Fruit fly (Drosophila melanogaster) Kc167 (cell line): ENCODE measurements around the gene GluRS-m.

Source experiments
- Myc ChIP-seq: fragments of >200 bp; optimal IDR thresholded peaks from 2 replicates; lab custom pipeline; 2017; ENCODE audit warnings: missing external identifiers
- Sin3A ChIP-seq: fragments of >200 bp; optimal IDR thresholded peaks from 2 replicates; lab custom pipeline; 2018; ENCODE audit warnings: missing external identifiers
- h ChIP-seq: fragments of >200 bp; optimal IDR thresholded peaks from 3 replicates; lab custom pipeline; 2018; ENCODE audit warnings: missing external identifiers
- psq ChIP-seq: fragments of >200 bp; optimal IDR thresholded peaks from 2 replicates; lab custom pipeline; 2017; ENCODE audit warnings: missing external identifiers
- ttk ChIP-seq: sonication (Bioruptor generic); optimal IDR thresholded peaks from 2 replicates; lab custom pipeline; 2017; ENCODE audit warnings: missing external identifiers

DNA sequence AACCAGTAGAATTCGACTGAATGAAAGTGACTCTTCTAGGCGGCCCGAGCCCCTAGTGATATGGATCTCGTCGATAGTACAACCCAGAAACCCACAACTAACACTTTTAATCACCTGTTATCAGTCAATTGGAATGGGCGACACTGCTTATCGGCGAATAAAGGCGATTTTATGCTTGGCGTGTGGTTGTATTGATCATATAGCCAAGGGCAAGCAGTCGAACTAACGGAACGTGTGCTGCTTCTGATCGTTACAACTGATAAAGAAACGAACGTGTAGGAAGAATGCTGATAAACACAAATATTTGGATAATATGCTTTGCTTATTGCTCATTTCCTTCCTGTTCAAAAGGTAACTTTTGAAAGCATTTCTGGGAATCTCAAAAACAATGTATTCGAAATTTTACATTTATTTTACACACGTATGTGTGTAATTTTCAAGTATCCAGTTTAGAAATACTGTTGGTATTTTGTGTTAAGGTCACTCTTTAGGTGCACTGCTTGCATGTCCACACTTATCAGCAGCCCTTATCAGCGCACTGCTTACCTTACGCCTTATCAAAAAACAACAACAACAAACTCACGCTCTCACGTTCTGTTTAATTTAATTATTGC, 35.7 kb downstream of the GluRS-m start, which contains the start of gene Agpat4:
- TF ChIP-seq ttk (lab: Kevin White, UChicago), result no peak
- no peak for TF ChIP-seq Sin3A (lab: Kevin White, UChicago)
- TF ChIP-seq psq (lab: Kevin White, UChicago), result no peak
- TF ChIP-seq h (lab: Kevin White, UChicago), result no peak
- no peak for TF ChIP-seq Myc (lab: Kevin White, UChicago)
